Fruit fly (Drosophila melanogaster) whole organism, embryonic: ENCODE data around the gene Arl5.

Source experiments
- B-H1 ChIP-seq: fragments of 200-800 bp; sonication (Bioruptor generic); IDR thresholded peaks from 3 replicates; pipeline ENCODE4 v1.3.6; 2022; ENCODE audit warnings: missing biosample characterization, missing genetic modification characterization
- B-H2 ChIP-seq: fragments of 200-800 bp; sonication (Bioruptor generic); optimal IDR thresholded peaks from 2 replicates; lab custom pipeline; 2018; ENCODE audit warnings: missing biosample characterization, mild to moderate bottlenecking, missing genetic modification characterization
- BEAF-32 ChIP-seq: fragments of 200-800 bp; sonication (Bioruptor generic); optimal IDR thresholded peaks from 3 replicates; lab custom pipeline; 2017; ENCODE audit warnings: missing biosample characterization, missing genetic modification characterization, mild to moderate bottlenecking, moderate library complexity, missing genetic modification reagents
- Bteb2 ChIP-seq: fragments of 200-800 bp; sonication (Bioruptor generic); optimal IDR thresholded peaks from 2 replicates; lab custom pipeline; 2016; ENCODE audit warnings: missing biosample characterization, missing genetic modification characterization
- CG10209 ChIP-seq: fragments of 200-800 bp; sonication (Bioruptor generic); optimal IDR thresholded peaks from 3 replicates; lab custom pipeline; 2017; ENCODE audit warnings: missing biosample characterization, mild to moderate bottlenecking, missing genetic modification characterization, missing genetic modification reagents
- CG11696 ChIP-seq: fragments of 200-800 bp; sonication (Bioruptor generic); IDR thresholded peaks from 2 replicates; pipeline ENCODE4 v1.3.6; 2022; ENCODE audit warnings: missing biosample characterization, missing genetic modification characterization
- CG12219 ChIP-seq: fragments of 200-800 bp; sonication (Bioruptor generic); optimal IDR thresholded peaks from 3 replicates; lab custom pipeline; 2018; ENCODE audit warnings: missing biosample characterization, mild to moderate bottlenecking, missing genetic modification characterization
- CG14441 ChIP-seq: fragments of 200-800 bp; sonication (Bioruptor generic); IDR thresholded peaks from 2 replicates; pipeline ENCODE4 v1.3.6; 2022; ENCODE audit warnings: missing biosample characterization, missing genetic modification characterization
- CG15073 ChIP-seq: fragments of 200-800 bp; sonication (Bioruptor generic); optimal IDR thresholded peaks from 2 replicates; lab custom pipeline; 2016; ENCODE audit warnings: missing biosample characterization, missing genetic modification characterization
- CG15479 ChIP-seq: fragments of 200-800 bp; sonication (Bioruptor generic); optimal IDR thresholded peaks from 3 replicates; lab custom pipeline; 2019; ENCODE audit warnings: missing biosample characterization, mild to moderate bottlenecking, missing genetic modification characterization, moderate library complexity
- CG16813 ChIP-seq: fragments of 200-800 bp; sonication (Bioruptor generic); IDR thresholded peaks from 3 replicates; pipeline ENCODE4 v1.3.6; 2022; ENCODE audit warnings: missing biosample characterization, missing genetic modification characterization; ENCODE audit not compliant: partially characterized antibody
- CG17612 ChIP-seq: fragments of 200-800 bp; sonication (Bioruptor generic); IDR thresholded peaks from 2 replicates; pipeline ENCODE4 v1.3.6; 2022; ENCODE audit warnings: missing biosample characterization, missing genetic modification characterization
- CG1792 ChIP-seq: fragments of 200-800 bp; sonication (Bioruptor generic); optimal IDR thresholded peaks from 2 replicates; lab custom pipeline; 2016; ENCODE audit warnings: missing biosample characterization, missing genetic modification characterization
- CG1832 ChIP-seq: fragments of 200-800 bp; sonication (Bioruptor generic); optimal IDR thresholded peaks from 2 replicates; lab custom pipeline; 2017; ENCODE audit warnings: missing biosample characterization, mild to moderate bottlenecking, missing genetic modification characterization, inconsistent platforms
- CG2116 ChIP-seq: fragments of 200-800 bp; sonication (Bioruptor generic); optimal IDR thresholded peaks from 3 replicates; lab custom pipeline; 2018; ENCODE audit warnings: missing biosample characterization, mild to moderate bottlenecking, missing genetic modification characterization
- CG32772 ChIP-seq: fragments of 200-800 bp; sonication (Bioruptor generic); IDR thresholded peaks from 2 replicates; pipeline ENCODE4 v1.3.6; 2022; ENCODE audit warnings: missing biosample characterization, missing genetic modification characterization
- CG33213 ChIP-seq: fragments of 200-800 bp; sonication (Bioruptor generic); optimal IDR thresholded peaks from 3 replicates; lab custom pipeline; 2016; ENCODE audit warnings: missing biosample characterization, missing genetic modification characterization
- CG34224 ChIP-seq: fragments of 200-800 bp; sonication (Bioruptor generic); IDR thresholded peaks from 3 replicates; pipeline ENCODE4 v1.3.6; 2022; ENCODE audit warnings: missing biosample characterization, missing genetic modification characterization; ENCODE audit not compliant: partially characterized antibody
- CG5180 ChIP-seq: fragments of 200-800 bp; sonication (Bioruptor generic); optimal IDR thresholded peaks from 3 replicates; lab custom pipeline; 2017; ENCODE audit warnings: missing biosample characterization, missing genetic modification characterization, mild to moderate bottlenecking, moderate library complexity, missing genetic modification reagents
- CG6683 ChIP-seq: fragments of 200-800 bp; sonication (Bioruptor generic); optimal IDR thresholded peaks from 2 replicates; lab custom pipeline; 2017; ENCODE audit warnings: missing biosample characterization, mild to moderate bottlenecking, missing genetic modification characterization, missing genetic modification reagents
- CG6765 ChIP-seq: fragments of 200-800 bp; sonication (Bioruptor generic); optimal IDR thresholded peaks from 3 replicates; lab custom pipeline; 2017; ENCODE audit warnings: missing biosample characterization, mild to moderate bottlenecking, missing genetic modification characterization
- CG8388 ChIP-seq: fragments of 200-800 bp; sonication (Bioruptor generic); optimal IDR thresholded peaks from 2 replicates; lab custom pipeline; 2019; ENCODE audit warnings: missing biosample characterization, mild to moderate bottlenecking, missing genetic modification characterization, moderate library complexity
- CG8944 ChIP-seq: fragments of 200-800 bp; sonication (Bioruptor generic); optimal IDR thresholded peaks from 3 replicates; lab custom pipeline; 2016; ENCODE audit warnings: missing biosample characterization, missing genetic modification characterization
- Doc3 ChIP-seq: fragments of 200-800 bp; sonication (Bioruptor generic); IDR thresholded peaks from 3 replicates; pipeline ENCODE4 v1.3.6; 2022; ENCODE audit warnings: missing biosample characterization, missing genetic modification characterization; ENCODE audit not compliant: partially characterized antibody
- Dp ChIP-seq: fragments of 200-800 bp; sonication (Bioruptor generic); optimal IDR thresholded peaks from 2 replicates; lab custom pipeline; 2018; ENCODE audit warnings: missing biosample characterization, mild to moderate bottlenecking, missing genetic modification characterization, moderate library complexity
- H2.0 ChIP-seq: fragments of 200-800 bp; sonication (Bioruptor generic); IDR thresholded peaks from 2 replicates; pipeline ENCODE4 v1.3.6; 2022; ENCODE audit warnings: missing biosample characterization, missing genetic modification characterization
- Hmr ChIP-seq: fragments of 200-800 bp; sonication (Bioruptor generic); optimal IDR thresholded peaks from 3 replicates; lab custom pipeline; 2017; ENCODE audit warnings: mild to moderate bottlenecking, missing biosample characterization, missing genetic modification reagents, missing genetic modification characterization
- Lpt ChIP-seq: fragments of >200 bp; optimal IDR thresholded peaks from 2 replicates; lab custom pipeline; 2018; ENCODE audit warnings: missing biosample characterization, missing genetic modification characterization
- Med ChIP-seq: fragments of 200-800 bp; sonication (Bioruptor generic); peaks from one replicate; lab custom pipeline; 2016; ENCODE audit warnings: missing biosample characterization, missing genetic modification characterization, mild to moderate bottlenecking, inconsistent platforms, moderate library complexity
- NC2β ChIP-seq: fragments of 200-800 bp; sonication (Bioruptor generic); optimal IDR thresholded peaks from 2 replicates; lab custom pipeline; 2016; ENCODE audit warnings: missing biosample characterization, missing genetic modification characterization
- Neu2 ChIP-seq: fragments of 200-800 bp; sonication (Bioruptor generic); optimal IDR thresholded peaks from 3 replicates; lab custom pipeline; 2016; ENCODE audit warnings: missing biosample characterization, missing genetic modification characterization, borderline replicate concordance
- Nf-YB ChIP-seq: fragments of 200-800 bp; sonication (Bioruptor generic); optimal IDR thresholded peaks from 3 replicates; lab custom pipeline; 2019; ENCODE audit warnings: missing biosample characterization, mild to moderate bottlenecking, missing genetic modification characterization, moderate library complexity
- Opbp ChIP-seq: fragments of 200-800 bp; sonication (Bioruptor generic); IDR thresholded peaks from 3 replicates; pipeline ENCODE4 v1.3.6; 2022; ENCODE audit warnings: missing biosample characterization, missing genetic modification characterization; ENCODE audit not compliant: partially characterized antibody
- Pdp1 ChIP-seq, 2 experiments: fragments of 200-800 bp; sonication (Bioruptor generic); optimal IDR thresholded peaks; 3 replicates each; lab custom pipeline; 2016; ENCODE audit warnings: missing biosample characterization in 2 of 2, missing genetic modification characterization in 2 of 2, mild to moderate bottlenecking in 1 of 2, moderate library complexity in 1 of 2
- az2 ChIP-seq: fragments of 200-800 bp; sonication (Bioruptor generic); optimal IDR thresholded peaks from 3 replicates; lab custom pipeline; 2016; ENCODE audit warnings: missing biosample characterization, missing genetic modification characterization
- br ChIP-seq: fragments of >200 bp; optimal IDR thresholded peaks from 2 replicates; lab custom pipeline; 2017
- croc ChIP-seq: fragments of 200-800 bp; sonication (Bioruptor generic); conservative IDR thresholded peaks from 3 replicates; pipeline ENCODE4 v1.3.6; 2022; ENCODE audit warnings: missing biosample characterization, missing genetic modification characterization
- dati ChIP-seq: fragments of 200-800 bp; sonication (Bioruptor generic); IDR thresholded peaks from 2 replicates; pipeline ENCODE4 v1.3.6; 2022; ENCODE audit warnings: missing biosample characterization, missing genetic modification characterization
- dmrt11E ChIP-seq: fragments of 200-800 bp; sonication (Bioruptor generic); optimal IDR thresholded peaks from 3 replicates; lab custom pipeline; 2018; ENCODE audit warnings: missing biosample characterization, mild to moderate bottlenecking, missing genetic modification characterization, moderate library complexity
- dmrt99B ChIP-seq: fragments of 200-800 bp; sonication (Bioruptor generic); optimal IDR thresholded peaks from 2 replicates; lab custom pipeline; 2018; ENCODE audit warnings: missing biosample characterization, mild to moderate bottlenecking, missing genetic modification characterization, moderate library complexity
- fru ChIP-seq: fragments of >200 bp; optimal IDR thresholded peaks from 2 replicates; lab custom pipeline; 2017
- gfzf ChIP-seq: fragments of 200-800 bp; sonication (Bioruptor generic); optimal IDR thresholded peaks from 2 replicates; lab custom pipeline; 2016; ENCODE audit warnings: missing biosample characterization, mild to moderate bottlenecking, missing genetic modification characterization, moderate library complexity
- ind ChIP-seq: fragments of 200-800 bp; sonication (Bioruptor generic); optimal IDR thresholded peaks from 3 replicates; lab custom pipeline; 2016; ENCODE audit warnings: missing biosample characterization, missing genetic modification characterization
- knrl ChIP-seq: fragments of 200-800 bp; sonication (Bioruptor generic); IDR thresholded peaks from 3 replicates; pipeline ENCODE4 v1.3.6; 2022; ENCODE audit warnings: missing biosample characterization, missing genetic modification characterization; ENCODE audit not compliant: partially characterized antibody
- peb ChIP-seq: fragments of 200-800 bp; sonication (Bioruptor generic); IDR thresholded peaks from 2 replicates; pipeline ENCODE4 v1.3.6; 2022; ENCODE audit warnings: missing biosample characterization, missing genetic modification characterization
- pzg ChIP-seq: fragments of 200-800 bp; sonication (Bioruptor generic); optimal IDR thresholded peaks from 3 replicates; lab custom pipeline; 2018; ENCODE audit warnings: missing biosample characterization, mild to moderate bottlenecking, missing genetic modification characterization, moderate library complexity
- sug ChIP-seq: fragments of 200-800 bp; optimal IDR thresholded peaks from 2 replicates; lab custom pipeline; 2019; ENCODE audit warnings: missing biosample characterization, mild to moderate bottlenecking, missing genetic modification characterization, moderate library complexity
- tio ChIP-seq: fragments of 200-800 bp; sonication (Bioruptor generic); optimal IDR thresholded peaks from 2 replicates; lab custom pipeline; 2017; ENCODE audit warnings: missing biosample characterization, missing genetic modification characterization, inconsistent platforms
- trem ChIP-seq: fragments of 200-800 bp; optimal IDR thresholded peaks from 3 replicates; lab custom pipeline; 2019; ENCODE audit warnings: missing biosample characterization, mild to moderate bottlenecking, missing genetic modification characterization, moderate library complexity
- unc-4 ChIP-seq: fragments of 200-800 bp; sonication (Bioruptor generic); IDR thresholded peaks from 2 replicates; pipeline ENCODE4 v1.3.6; 2022; ENCODE audit warnings: missing biosample characterization, missing genetic modification characterization; ENCODE audit not compliant: partially characterized antibody
- vfl ChIP-seq: fragments of 200-800 bp; sonication (Bioruptor generic); optimal IDR thresholded peaks from 2 replicates; lab custom pipeline; 2016; ENCODE audit warnings: missing biosample characterization, missing genetic modification characterization
- zf30C ChIP-seq: fragments of 200-800 bp; sonication (Bioruptor generic); optimal IDR thresholded peaks from 3 replicates; lab custom pipeline; 2018; ENCODE audit warnings: missing biosample characterization, mild to moderate bottlenecking, missing genetic modification characterization

The Arl5 gene

dm6 chr3L:8303912-8304311 is 4.3 kb upstream of the Arl5 start, which contains the start of the genes CG7194 and Sbp2 (continued):
- TF ChIP-seq CG1832, result no peak
- peak; percentile 16 for TF ChIP-seq gfzf (GFP tag; lab: Kevin White, UChicago)
- TF ChIP-seq CG5180 (GFP tag; lab: Kevin White, UChicago), result no peak
- TF ChIP-seq Hmr (GFP tag; lab: Kevin White, UChicago), result no peak
- no peak for TF ChIP-seq croc (GFP tag; lab: Robert Waterston, UW)
- no peak for TF ChIP-seq CG16813 (GFP tag; lab: Robert Waterston, UW)
- no peak for TF ChIP-seq Pdp1 (GFP tag; optimal IDR thresholded peaks at IDR 0.05; lab: Kevin White, UChicago)
- no peak for TF ChIP-seq fru (lab: Kevin White, UChicago)
- TF ChIP-seq CG17612 (GFP tag; lab: Robert Waterston, UW), result no peak
- TF ChIP-seq NC2β (GFP tag; lab: Kevin White, UChicago), result no peak
- peak; percentile 38 for TF ChIP-seq Med (GFP tag; lab: Kevin White, UChicago)
- TF ChIP-seq CG11696 (GFP tag; lab: Robert Waterston, UW), result no peak
- TF ChIP-seq az2, result no peak
- peak; percentile 28 for TF ChIP-seq pzg (GFP tag; lab: Kevin White, UChicago)
- no peak for TF ChIP-seq unc-4 (GFP tag; lab: Robert Waterston, UW)
- TF ChIP-seq Bteb2 (GFP tag; lab: Kevin White, UChicago), result no peak
- no peak for TF ChIP-seq CG6765 (GFP tag; lab: Kevin White, UChicago)
- peak; percentile 17 for TF ChIP-seq CG2116 (GFP tag; lab: Kevin White, UChicago)
- TF ChIP-seq vfl, result no peak
- TF ChIP-seq trem, result no peak
- peak; percentile 53 for TF ChIP-seq Dp (GFP tag; lab: Kevin White, UChicago)
- TF ChIP-seq CG33213 (GFP tag; lab: Kevin White, UChicago), result no peak
- TF ChIP-seq br (lab: Kevin White, UChicago), result no peak
- TF ChIP-seq B-H2, result no peak
- TF ChIP-seq ind (GFP tag; lab: Kevin White, UChicago), result no peak
- TF ChIP-seq B-H1, result no peak
- no peak for TF ChIP-seq CG8388 (GFP tag; lab: Kevin White, UChicago)
- no peak for TF ChIP-seq Neu2 (GFP tag; lab: Kevin White, UChicago)
- no peak for TF ChIP-seq CG10209
- TF ChIP-seq CG15073, result no peak
- no peak for TF ChIP-seq Lpt
- no peak for TF ChIP-seq CG1792
- TF ChIP-seq peb (GFP tag; lab: Robert Waterston, UW), result no peak
- TF ChIP-seq Opbp (GFP tag; lab: Robert Waterston, UW), result no peak
- TF ChIP-seq CG14441 (GFP tag; lab: Robert Waterston, UW), result no peak
- TF ChIP-seq CG12219 (GFP tag; lab: Kevin White, UChicago), result no peak
- TF ChIP-seq CG34224 (GFP tag; lab: Robert Waterston, UW), result 0 out of 3 replicates have a peak, but pooled peaks have one; percentile 29

dm6 chr3L:8297488-8297887 is 2.2 kb downstream of the Arl5 start:
- no peak for TF ChIP-seq dati (GFP tag; lab: Robert Waterston, UW)
- TF ChIP-seq CG6683 (GFP tag; lab: Kevin White, UChicago), result no peak
- TF ChIP-seq CG16813 (GFP tag; lab: Robert Waterston, UW), result no peak
- no peak for TF ChIP-seq H2.0 (GFP tag; lab: Robert Waterston, UW)
- TF ChIP-seq CG8944 (GFP tag; lab: Kevin White, UChicago), result no peak
- no peak for TF ChIP-seq knrl
- peak; percentile 63 for TF ChIP-seq CG15479 (GFP tag; lab: Kevin White, UChicago)
- TF ChIP-seq CG32772, result no peak
- TF ChIP-seq dmrt99B (tag; lab: Kevin White, UChicago), result no peak
- TF ChIP-seq sug (tag; lab: Kevin White, UChicago), result peak; percentile 52
- TF ChIP-seq Med (GFP tag; lab: Kevin White, UChicago), result peak; percentile 56
- no peak for TF ChIP-seq BEAF-32 (GFP tag; lab: Kevin White, UChicago)
- TF ChIP-seq tio (GFP tag; lab: Kevin White, UChicago), result no peak
- no peak for TF ChIP-seq dmrt11E (tag; lab: Kevin White, UChicago)
- no peak for TF ChIP-seq Nf-YB (GFP tag; lab: Kevin White, UChicago)
- no peak for TF ChIP-seq Doc3
- TF ChIP-seq zf30C (GFP tag; lab: Kevin White, UChicago), result no peak
